Fruit fly (Drosophila melanogaster) whole organism, embryonic: ENCODE results near the gene Mtch.

ENCODE experiments used
- Bdp1 ChIP-seq: fragments of 200-800 bp; sonication (Bioruptor generic); optimal IDR thresholded peaks from 3 replicates; lab custom pipeline; 2016; ENCODE audit warnings: missing biosample characterization, missing genetic modification characterization
- BtbVII ChIP-seq: fragments of 200-800 bp; sonication (Bioruptor generic); optimal IDR thresholded peaks from 3 replicates; lab custom pipeline; 2017; ENCODE audit warnings: missing biosample characterization, mild to moderate bottlenecking, missing genetic modification characterization
- CG1024 ChIP-seq: fragments of 200-800 bp; sonication (Bioruptor generic); IDR thresholded peaks from 2 replicates; pipeline ENCODE4 v1.3.6; 2022; ENCODE audit warnings: missing biosample characterization, missing genetic modification characterization
- CG10366 ChIP-seq: fragments of 200-800 bp; sonication (Bioruptor generic); IDR thresholded peaks from 2 replicates; pipeline ENCODE4 v1.3.6; 2022; ENCODE audit warnings: missing biosample characterization, missing genetic modification characterization
- CG13287 ChIP-seq: fragments of 200-800 bp; sonication (Bioruptor generic); IDR thresholded peaks from 2 replicates; pipeline ENCODE4 v1.3.6; 2022; ENCODE audit warnings: missing biosample characterization, missing genetic modification characterization; ENCODE audit not compliant: partially characterized antibody
- CG18262 ChIP-seq: fragments of 200-800 bp; optimal IDR thresholded peaks from 3 replicates; lab custom pipeline; 2019; ENCODE audit warnings: missing biosample characterization, mild to moderate bottlenecking, missing genetic modification characterization, moderate library complexity
- CG18476 ChIP-seq: fragments of 200-800 bp; sonication (Bioruptor generic); optimal IDR thresholded peaks from 2 replicates; lab custom pipeline; 2016; ENCODE audit warnings: missing biosample characterization, mild to moderate bottlenecking, missing genetic modification characterization
- CG3281 ChIP-seq: fragments of 200-800 bp; sonication (Bioruptor generic); optimal IDR thresholded peaks from 3 replicates; lab custom pipeline; 2017; ENCODE audit warnings: missing biosample characterization, mild to moderate bottlenecking, missing genetic modification characterization
- CG3726 ChIP-seq: fragments of 200-800 bp; sonication (Bioruptor generic); IDR thresholded peaks from 3 replicates; pipeline ENCODE4, ENCODE4 v1.3.6; 2022; ENCODE audit warnings: missing biosample characterization, missing genetic modification characterization
- CG4424 ChIP-seq: fragments of 200-800 bp; sonication (Bioruptor generic); optimal IDR thresholded peaks from 3 replicates; lab custom pipeline; 2016; ENCODE audit warnings: missing biosample characterization, missing genetic modification characterization
- CG6254 ChIP-seq: fragments of 200-800 bp; sonication (Bioruptor generic); optimal IDR thresholded peaks from 3 replicates; lab custom pipeline; 2017; ENCODE audit warnings: mild to moderate bottlenecking, missing biosample characterization, missing genetic modification reagents, missing genetic modification characterization
- CG6272 ChIP-seq: fragments of 200-800 bp; sonication (Bioruptor generic); IDR thresholded peaks from 2 replicates; pipeline ENCODE4 v1.3.6; 2022; ENCODE audit warnings: missing biosample characterization, missing genetic modification characterization
- CG6683 ChIP-seq: fragments of 200-800 bp; sonication (Bioruptor generic); optimal IDR thresholded peaks from 2 replicates; lab custom pipeline; 2017; ENCODE audit warnings: missing biosample characterization, mild to moderate bottlenecking, missing genetic modification characterization, missing genetic modification reagents
- CG8388 ChIP-seq: fragments of 200-800 bp; sonication (Bioruptor generic); optimal IDR thresholded peaks from 2 replicates; lab custom pipeline; 2019; ENCODE audit warnings: missing biosample characterization, mild to moderate bottlenecking, missing genetic modification characterization, moderate library complexity
- CG9215 ChIP-seq: fragments of 200-800 bp; sonication (Bioruptor generic); IDR thresholded peaks from 2 replicates; pipeline ENCODE4 v1.3.6; 2022; ENCODE audit warnings: missing biosample characterization, missing genetic modification characterization
- CTCF ChIP-seq: fragments of 200-800 bp; sonication (Bioruptor generic); optimal IDR thresholded peaks from 2 replicates; lab custom pipeline; 2017; ENCODE audit warnings: missing biosample characterization, mild to moderate bottlenecking, missing genetic modification characterization, moderate library complexity
- CkIIα-i1 ChIP-seq: fragments of 200-800 bp; sonication (Bioruptor generic); IDR thresholded peaks from 2 replicates; pipeline ENCODE4 v1.3.6; 2022; ENCODE audit warnings: missing biosample characterization, missing genetic modification characterization
- D19A ChIP-seq: fragments of 200-800 bp; optimal IDR thresholded peaks from 3 replicates; lab custom pipeline; 2019; ENCODE audit warnings: missing biosample characterization, mild to moderate bottlenecking, missing genetic modification characterization, moderate library complexity
- Dp ChIP-seq: fragments of 200-800 bp; sonication (Bioruptor generic); optimal IDR thresholded peaks from 2 replicates; lab custom pipeline; 2018; ENCODE audit warnings: missing biosample characterization, mild to moderate bottlenecking, missing genetic modification characterization, moderate library complexity
- E2f2 ChIP-seq: fragments of 200-800 bp; sonication (Bioruptor generic); IDR thresholded peaks from 2 replicates; pipeline ENCODE4 v1.3.6; 2022; ENCODE audit warnings: missing biosample characterization, missing genetic modification characterization
- Gsc ChIP-seq: fragments of 200-800 bp; sonication (Bioruptor generic); IDR thresholded peaks from 2 replicates; pipeline ENCODE4 v1.3.6; 2022; ENCODE audit warnings: missing biosample characterization, missing genetic modification characterization
- Nf-YB ChIP-seq: fragments of 200-800 bp; sonication (Bioruptor generic); optimal IDR thresholded peaks from 3 replicates; lab custom pipeline; 2019; ENCODE audit warnings: missing biosample characterization, mild to moderate bottlenecking, missing genetic modification characterization, moderate library complexity
- NfI ChIP-seq: fragments of 200-800 bp; sonication (Bioruptor generic); optimal IDR thresholded peaks from 3 replicates; lab custom pipeline; 2018; ENCODE audit warnings: missing biosample characterization, mild to moderate bottlenecking, missing genetic modification characterization, moderate library complexity
- Rx ChIP-seq: fragments of 200-800 bp; sonication (Bioruptor generic); IDR thresholded peaks from 2 replicates; pipeline ENCODE4 v1.3.6; 2022; ENCODE audit warnings: missing biosample characterization, missing genetic modification characterization
- Sox102F ChIP-seq: fragments of 200-800 bp; sonication (Bioruptor generic); optimal IDR thresholded peaks from 2 replicates; lab custom pipeline; 2018; ENCODE audit warnings: missing biosample characterization, mild to moderate bottlenecking, missing genetic modification characterization, moderate library complexity
- ac ChIP-seq: fragments of 200-800 bp; sonication (Bioruptor generic); optimal IDR thresholded peaks from 3 replicates; lab custom pipeline; 2017; ENCODE audit warnings: missing biosample characterization, mild to moderate bottlenecking, missing genetic modification characterization
- bowl ChIP-seq: fragments of 200-800 bp; sonication (Bioruptor generic); IDR thresholded peaks from 2 replicates; pipeline ENCODE4 v1.3.6; 2022; ENCODE audit warnings: missing biosample characterization, missing genetic modification characterization
- cg ChIP-seq: fragments of 200-800 bp; sonication (Bioruptor generic); optimal IDR thresholded peaks from 3 replicates; lab custom pipeline; 2019; ENCODE audit warnings: missing biosample characterization, mild to moderate bottlenecking, missing genetic modification characterization, moderate library complexity
- chn ChIP-seq: fragments of 200-800 bp; sonication (Bioruptor generic); optimal IDR thresholded peaks from 2 replicates; lab custom pipeline; 2016; ENCODE audit warnings: missing biosample characterization, missing genetic modification characterization
- croc ChIP-seq: fragments of 200-800 bp; sonication (Bioruptor generic); conservative IDR thresholded peaks from 3 replicates; pipeline ENCODE4 v1.3.6; 2022; ENCODE audit warnings: missing biosample characterization, missing genetic modification characterization
- ewg ChIP-seq: fragments of 200-800 bp; sonication (Bioruptor generic); optimal IDR thresholded peaks from 3 replicates; lab custom pipeline; 2017; ENCODE audit warnings: mild to moderate bottlenecking, missing biosample characterization, missing genetic modification reagents, missing genetic modification characterization
- eyg ChIP-seq: fragments of 200-800 bp; sonication (Bioruptor generic); optimal IDR thresholded peaks from 3 replicates; lab custom pipeline; 2016; ENCODE audit warnings: missing biosample characterization, missing genetic modification characterization
- grau ChIP-seq: fragments of 200-800 bp; optimal IDR thresholded peaks from 3 replicates; lab custom pipeline; 2019; ENCODE audit warnings: missing biosample characterization, mild to moderate bottlenecking, missing genetic modification characterization, moderate library complexity
- ind ChIP-seq: fragments of 200-800 bp; sonication (Bioruptor generic); optimal IDR thresholded peaks from 3 replicates; lab custom pipeline; 2016; ENCODE audit warnings: missing biosample characterization, missing genetic modification characterization
- jing ChIP-seq: fragments of 200-800 bp; sonication (Bioruptor generic); optimal IDR thresholded peaks from 2 replicates; lab custom pipeline; 2018; ENCODE audit warnings: missing biosample characterization, mild to moderate bottlenecking, missing genetic modification characterization
- luna ChIP-seq: fragments of 200-800 bp; sonication (Bioruptor generic); optimal IDR thresholded peaks from 2 replicates; lab custom pipeline; 2016; ENCODE audit warnings: missing biosample characterization, missing genetic modification characterization
- mam ChIP-seq: fragments of 200-800 bp; sonication (Bioruptor generic); optimal IDR thresholded peaks from 3 replicates; lab custom pipeline; 2016; ENCODE audit warnings: missing biosample characterization, missing genetic modification characterization
- odd ChIP-seq: fragments of 200-800 bp; sonication (Bioruptor generic); optimal IDR thresholded peaks from 2 replicates; lab custom pipeline; 2017; ENCODE audit warnings: missing biosample characterization, mild to moderate bottlenecking, missing genetic modification characterization
- p53 ChIP-seq: fragments of 200-800 bp; sonication (Bioruptor generic); optimal IDR thresholded peaks from 2 replicates; lab custom pipeline; 2016; ENCODE audit warnings: missing biosample characterization, missing genetic modification characterization
- peb ChIP-seq: fragments of 200-800 bp; sonication (Bioruptor generic); IDR thresholded peaks from 2 replicates; pipeline ENCODE4 v1.3.6; 2022; ENCODE audit warnings: missing biosample characterization, missing genetic modification characterization
- pho ChIP-seq: fragments of 200-800 bp; sonication (Bioruptor generic); optimal IDR thresholded peaks from 2 replicates; lab custom pipeline; 2016; ENCODE audit warnings: missing biosample characterization, missing genetic modification characterization
- prd ChIP-seq, 3 experiments: fragments of >200 bp in 2 of 3; fragments of 200-800 bp in 1 of 3; sonication (Bioruptor generic) in 1 of 3; optimal IDR thresholded peaks in 2 of 3; IDR thresholded peaks in 1 of 3; 2 replicates in 2 of 3; 3 replicates in 1 of 3; pipeline versions ENCODE4 v1.3.6 to Lab custom; 2017 to 2022; ENCODE audit warnings: missing biosample characterization in 1 of 3, missing genetic modification characterization in 1 of 3
- scrt ChIP-seq: fragments of 200-800 bp; sonication (Bioruptor generic); optimal IDR thresholded peaks from 2 replicates; lab custom pipeline; 2018; ENCODE audit warnings: missing biosample characterization, mild to moderate bottlenecking, missing genetic modification characterization, moderate library complexity
- seq ChIP-seq: fragments of 200-800 bp; sonication (Bioruptor generic); IDR thresholded peaks from 2 replicates; pipeline ENCODE4 v1.3.6; 2022; ENCODE audit warnings: missing biosample characterization, missing genetic modification characterization
- tin ChIP-seq: fragments of 200-800 bp; sonication (Bioruptor generic); optimal IDR thresholded peaks from 3 replicates; lab custom pipeline; 2016; ENCODE audit warnings: missing biosample characterization, missing genetic modification characterization
- trh ChIP-seq: fragments of 200-800 bp; sonication (Bioruptor generic); optimal IDR thresholded peaks from 2 replicates; lab custom pipeline; 2016; ENCODE audit warnings: missing biosample characterization, missing genetic modification characterization
- vnd ChIP-seq: fragments of 200-800 bp; sonication (Bioruptor generic); IDR thresholded peaks from 3 replicates; pipeline ENCODE4 v1.3.6; 2022; ENCODE audit warnings: missing biosample characterization, missing genetic modification characterization; ENCODE audit not compliant: partially characterized antibody
- zf30C ChIP-seq: fragments of 200-800 bp; sonication (Bioruptor generic); optimal IDR thresholded peaks from 3 replicates; lab custom pipeline; 2018; ENCODE audit warnings: missing biosample characterization, mild to moderate bottlenecking, missing genetic modification characterization

The Mtch gene

DNA sequence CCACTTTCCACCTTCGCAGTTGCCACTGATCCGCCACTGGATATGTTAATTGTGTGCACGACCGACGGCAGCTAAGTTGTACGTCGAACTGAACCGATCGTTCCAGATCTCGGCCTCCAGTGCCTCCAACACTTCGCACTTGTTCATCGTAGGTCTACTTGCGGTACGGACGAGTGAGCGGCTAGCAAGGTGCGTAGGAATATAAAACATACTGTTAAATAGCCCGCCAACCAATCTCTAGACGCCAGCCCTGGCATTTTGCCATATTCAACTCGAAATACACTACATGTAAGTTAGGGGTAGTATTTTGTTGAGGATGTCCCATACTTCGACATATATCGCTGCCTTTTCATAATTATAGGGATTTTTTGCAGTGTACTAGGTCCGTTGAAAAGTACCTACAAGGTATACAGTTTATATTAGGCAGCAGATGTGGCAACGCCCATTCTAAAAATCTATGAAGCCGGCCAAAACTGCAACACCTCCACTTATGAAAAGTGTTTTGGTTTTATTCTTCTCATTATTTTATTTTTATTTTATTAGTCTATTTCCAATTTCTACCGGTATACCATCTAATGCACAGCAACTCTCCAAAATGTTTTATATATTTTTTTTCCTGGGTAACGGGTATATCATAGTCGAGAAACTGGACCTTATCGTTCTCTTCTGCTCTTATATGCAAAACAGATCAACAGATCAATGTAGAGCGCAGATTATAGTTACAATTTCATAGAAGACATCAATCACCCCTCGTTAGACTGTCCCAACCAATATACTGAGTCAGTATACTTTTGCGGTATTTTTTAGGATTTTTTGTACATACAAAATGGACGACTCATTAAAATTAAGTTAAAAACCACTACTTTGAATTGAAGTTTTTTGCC is 38.8 kb downstream of the Mtch start, which contains the start of the genes pyx and CG33229 (continued):
- TF ChIP-seq jing (GFP tag; lab: Kevin White, UChicago) = no peak
- TF ChIP-seq scrt (GFP tag; lab: Kevin White, UChicago) = peak; percentile 70
- peak; percentile 80 for TF ChIP-seq CG10366 (GFP tag; lab: Robert Waterston, UW)
- TF ChIP-seq ac (GFP tag; lab: Kevin White, UChicago) = no peak
- peak; percentile 88 for TF ChIP-seq NfI (GFP tag; lab: Kevin White, UChicago)
- TF ChIP-seq trh (GFP tag; lab: Kevin White, UChicago) = peak; percentile 59
- peak; percentile 61 for TF ChIP-seq Nf-YB (GFP tag; lab: Kevin White, UChicago)
- TF ChIP-seq zf30C = peak; percentile 93
- TF ChIP-seq croc (GFP tag; lab: Robert Waterston, UW) = peak; percentile 56; the same call in 1 of the 3 replicates
- TF ChIP-seq CG18262 = peak; percentile 84
- TF ChIP-seq chn (GFP tag; lab: Kevin White, UChicago) = peak; percentile 84
- TF ChIP-seq odd (GFP tag; lab: Kevin White, UChicago) = peak; percentile 45
- peak; percentile 90 for TF ChIP-seq mam
- TF ChIP-seq CG8388 (GFP tag; lab: Kevin White, UChicago) = peak; percentile 69
- TF ChIP-seq CG3281 = peak; percentile 81
- no peak for TF ChIP-seq p53 (GFP tag; lab: Kevin White, UChicago)
- TF ChIP-seq prd (optimal IDR thresholded peaks at IDR 0.05; lab: Kevin White, UChicago) = no peak
- peak; percentile 83 for TF ChIP-seq prd (GFP tag; IDR thresholded peaks at IDR 0.05; lab: Robert Waterston, UW)
- TF ChIP-seq grau (tag; lab: Kevin White, UChicago) = peak; percentile 89
- TF ChIP-seq Gsc (GFP tag; lab: Robert Waterston, UW) = no peak; the same call in 1 of the 2 replicates
- peak; percentile 28; the same call in 1 of the 2 replicates for TF ChIP-seq CG13287 (GFP tag; lab: Robert Waterston, UW)
- TF ChIP-seq seq (GFP tag; lab: Robert Waterston, UW) = peak; percentile 71; the same call in 1 of the 2 replicates
- peak; percentile 33 for TF ChIP-seq CG6254 (GFP tag; lab: Kevin White, UChicago)
- peak; percentile 87 for TF ChIP-seq CG9215 (GFP tag; lab: Robert Waterston, UW)
- peak; percentile 55; the same call in 1 of the 2 replicates for TF ChIP-seq CG1024 (GFP tag; lab: Robert Waterston, UW)
- peak; percentile 76 for TF ChIP-seq D19A (tag; lab: Kevin White, UChicago)
- peak; percentile 63 for TF ChIP-seq peb (GFP tag; lab: Robert Waterston, UW)
- 0 out of 2 replicates have a peak, but pooled peaks have one; percentile 11 for TF ChIP-seq CkIIα-i1 (GFP tag; lab: Robert Waterston, UW)
- TF ChIP-seq Rx = peak; percentile 56
- 0 out of 2 replicates have a peak, but pooled peaks have one; percentile 21 for TF ChIP-seq bowl
- TF ChIP-seq eyg (GFP tag; lab: Kevin White, UChicago) = peak; percentile 48
- peak; percentile 38 for TF ChIP-seq luna (GFP tag; lab: Kevin White, UChicago)
- peak; percentile 77 for TF ChIP-seq CG6272 (GFP tag; lab: Robert Waterston, UW)
- TF ChIP-seq ewg (GFP tag; lab: Kevin White, UChicago) = peak; percentile 66
- peak; percentile 100 for TF ChIP-seq CG18476
- TF ChIP-seq Bdp1 (GFP tag; lab: Kevin White, UChicago) = peak; percentile 56
- TF ChIP-seq CG6683 = peak; percentile 13
- peak; percentile 78 for TF ChIP-seq Sox102F (GFP tag; lab: Kevin White, UChicago)
- no peak for TF ChIP-seq vnd (GFP tag; lab: Robert Waterston, UW)
- TF ChIP-seq BtbVII (GFP tag; lab: Kevin White, UChicago) = peak; percentile 62
- peak; percentile 91 for TF ChIP-seq Dp (GFP tag; lab: Kevin White, UChicago)
- peak; percentile 90 for TF ChIP-seq pho (GFP tag; lab: Kevin White, UChicago)
- peak; percentile 87 for TF ChIP-seq tin (GFP tag; lab: Kevin White, UChicago)
- TF ChIP-seq ind (GFP tag; lab: Kevin White, UChicago) = peak; percentile 89
- TF ChIP-seq cg (GFP tag; lab: Kevin White, UChicago) = no peak
- peak; percentile 93 for TF ChIP-seq E2f2 (GFP tag; lab: Robert Waterston, UW)
- TF ChIP-seq CTCF (GFP tag; lab: Kevin White, UChicago) = peak; percentile 26
- TF ChIP-seq CG4424 = peak; percentile 89
- TF ChIP-seq CG3726 = 0 out of 3 replicates have a peak, but pooled peaks have one; percentile 56
